Worm (Caenorhabditis elegans): Measurements from ENCODE around the gene C47E12.9.

DNA sequence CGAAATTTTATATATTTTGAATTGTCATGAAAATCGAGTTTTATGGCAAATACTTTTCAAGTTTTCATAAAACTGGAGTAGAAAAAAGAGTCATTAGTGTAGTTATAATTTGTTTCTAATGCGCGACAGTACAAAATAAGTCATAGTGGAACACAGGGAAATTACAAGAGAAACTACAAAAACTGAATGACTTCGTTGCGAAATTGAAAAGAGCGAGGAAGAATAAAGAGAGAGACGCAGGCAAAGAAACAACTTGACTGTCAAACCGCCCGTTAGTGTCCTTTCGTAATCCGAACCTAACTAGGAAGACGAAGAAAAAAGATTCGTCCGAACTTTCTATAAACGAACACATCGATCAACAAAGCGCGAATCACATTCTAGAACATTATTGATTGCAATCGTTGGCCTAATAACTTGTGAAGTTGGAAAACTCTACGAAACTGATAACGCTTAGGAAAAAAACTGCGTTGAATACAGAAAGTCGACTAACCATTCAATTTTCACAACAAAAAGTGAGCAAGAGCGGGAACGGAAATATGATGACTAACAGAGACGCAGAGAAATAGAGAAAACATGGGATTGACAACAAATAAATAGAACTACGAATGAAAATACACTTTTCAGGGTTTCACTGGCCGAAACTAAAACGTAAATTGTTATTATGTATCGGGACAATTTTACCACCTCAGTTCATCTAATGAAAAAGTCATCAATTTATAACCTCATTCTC, 19.1 kb downstream of the C47E12.9 start:
- TF ChIP-seq ama-1 (optimal IDR thresholded peaks at IDR 0.05) (no peak), F13C5.2 (tag; optimal IDR thresholded peaks at IDR 0.05) (no peak), aly-1 (tag; optimal IDR thresholded peaks at IDR 0.05) (no peak), pes-1 (GFP tag; IDR thresholded peaks at IDR 0.05) (no peak), ceh-13 (GFP tag; optimal IDR thresholded peaks at IDR 0.05) (no peak), B0310.2 (tag; optimal IDR thresholded peaks at IDR 0.05) (no peak)
